Worm (Caenorhabditis elegans): ENCODE data around the gene catp-3.

DNA sequence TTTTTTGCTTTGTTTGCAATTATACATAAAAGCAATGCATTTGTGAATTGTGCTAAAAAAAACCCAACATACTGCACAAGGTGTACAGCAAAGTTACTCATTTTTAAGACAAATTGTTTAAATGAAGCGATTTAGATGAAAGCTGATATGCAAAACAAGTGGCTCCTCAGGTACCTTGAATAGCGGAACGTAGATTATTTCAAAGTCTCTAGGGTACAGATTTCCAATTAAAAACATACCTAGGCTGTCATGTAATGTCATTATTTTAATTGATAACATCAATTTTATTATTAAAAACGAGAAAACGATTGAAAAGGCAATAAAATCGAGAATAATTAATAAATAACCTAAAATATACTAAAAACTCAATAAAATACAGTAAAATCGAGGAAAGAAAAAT lies 13.7 kb upstream of the catp-3 start, which contains the start of gene str-139:
- TF ChIP-seq B0019.2 (GFP tag; conservative IDR thresholded peaks at IDR 0.05) (no peak), athp-1 (tag; optimal IDR thresholded peaks at IDR 0.05) (no peak), nfya-2 (GFP tag; IDR thresholded peaks at IDR 0.05) (no peak), lin-40 (tag; optimal IDR thresholded peaks at IDR 0.05) (no peak), ceh-40 (GFP tag; IDR thresholded peaks at IDR 0.05) (no peak), akir-1 (GFP tag; optimal IDR thresholded peaks at IDR 0.05) (no peak), T26A5.8 (tag; optimal IDR thresholded peaks at IDR 0.05) (no peak), ceh-100 (GFP tag; IDR thresholded peaks at IDR 0.05) (no peak), nhr-80 (tag; optimal IDR thresholded peaks at IDR 0.05) (no peak)
